ENCODE assay signal across 6 fruit fly cellular contexts in the genomic region with DNA sequence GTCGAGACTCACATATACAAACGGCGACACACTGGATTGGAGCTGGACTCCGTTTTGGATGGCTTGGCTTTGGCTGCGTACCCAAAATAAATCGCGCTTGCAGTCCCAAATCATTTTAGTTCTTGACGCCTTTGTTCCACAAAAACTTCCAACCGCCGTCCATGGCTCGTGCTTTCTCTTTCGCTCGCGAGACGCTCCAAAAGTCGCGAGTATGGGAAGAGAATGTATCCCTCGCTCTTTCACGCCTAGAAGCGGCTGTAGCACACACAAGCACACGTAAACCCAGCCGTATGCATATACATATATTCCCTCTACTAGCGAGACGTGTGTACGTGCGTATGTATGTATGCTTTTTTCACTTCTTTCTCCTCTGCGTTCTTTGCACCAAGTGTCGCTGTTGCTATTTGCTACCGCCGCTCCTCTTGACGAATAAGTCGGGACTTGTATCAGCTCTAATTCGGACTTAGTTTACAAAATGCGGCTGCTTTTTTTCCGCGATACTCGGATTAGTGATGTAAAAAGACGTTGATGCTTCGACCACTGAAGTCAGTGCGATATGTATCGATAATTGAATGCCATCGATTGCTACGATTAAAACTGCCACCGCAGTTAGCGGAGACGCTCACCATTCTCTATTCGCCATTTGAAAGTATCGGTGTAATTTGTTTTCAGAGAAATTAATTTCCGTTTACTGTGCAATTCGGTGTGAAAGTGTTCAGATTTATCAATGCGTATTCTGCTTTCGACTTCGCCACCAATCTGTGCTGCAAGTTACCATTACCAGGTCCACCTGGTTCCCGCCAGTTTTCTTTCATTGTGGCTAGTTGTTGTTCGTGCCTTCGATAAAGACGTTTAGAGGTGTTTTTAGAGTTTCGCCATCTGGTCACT.
A peak's percentile ranks its signal among the peaks of the same experiment; 100 is the strongest.
TF ChIP-seq lines count a peak whose summit lies in the region.

TSS of gene Hmt4-20 (minus strand) at position 542 of the 888 bp plus-strand sequence.
TSS of gene SkpA (plus strand) at position 623 of the 888 bp plus-strand sequence.

- TF ChIP-seq CTCF in S2 (optimal IDR thresholded peaks at IDR 0.05; lab: Kevin White, UChicago), result peak; percentile 42 to 62
- peak; percentile 53 for TF ChIP-seq CTCF in whole organism, embryonic (GFP tag; optimal IDR thresholded peaks at IDR 0.05; lab: Kevin White, UChicago)

TF ChIP-seq in whole organism, 6 proteins besides CTCF, POLR2A, EP300 and RAD21:
- TF ChIP-seq CG8478 (optimal IDR thresholded peaks at IDR 0.05; lab: Kevin White, UChicago) (peak; percentile 44), Dll (optimal IDR thresholded peaks at IDR 0.05; lab: Kevin White, UChicago) (no peak)

TF ChIP-seq in whole organism, adult, 20 proteins besides CTCF, POLR2A, EP300 and RAD21:
- TF ChIP-seq CG1620 (GFP tag; optimal IDR thresholded peaks at IDR 0.05; lab: Kevin White, UChicago) (peak; percentile 19), bab1 (GFP tag; optimal IDR thresholded peaks at IDR 0.05; lab: Kevin White, UChicago) (no peak)

TF ChIP-seq in whole organism, embryonic, 481 proteins besides CTCF, POLR2A, EP300 and RAD21 (continues in another document):
- peak; percentile 88 for TF ChIP-seq cg (GFP tag; optimal IDR thresholded peaks at IDR 0.05; lab: Kevin White, UChicago)
- TF ChIP-seq E2f2 (GFP tag; IDR thresholded peaks at IDR 0.05; lab: Robert Waterston, UW), result peak; percentile 55
- no peak for TF ChIP-seq Dek (tag; optimal IDR thresholded peaks at IDR 0.05; lab: Kevin White, UChicago)
- no peak for TF ChIP-seq ab (GFP tag; optimal IDR thresholded peaks at IDR 0.05; lab: Kevin White, UChicago)
- peak; percentile 70 for TF ChIP-seq Ets97D (GFP tag; optimal IDR thresholded peaks at IDR 0.05; lab: Kevin White, UChicago)
- no peak for TF ChIP-seq sd (tag; optimal IDR thresholded peaks at IDR 0.05; lab: Kevin White, UChicago)
- no peak for TF ChIP-seq Sox100B (GFP tag; optimal IDR thresholded peaks at IDR 0.05; lab: Kevin White, UChicago)
- TF ChIP-seq CG12104 (GFP tag; optimal IDR thresholded peaks at IDR 0.05; lab: Kevin White, UChicago), result no peak
- TF ChIP-seq CG15601 (tag; optimal IDR thresholded peaks at IDR 0.05; lab: Kevin White, UChicago), result peak; percentile 5
- no peak for TF ChIP-seq dysf (GFP tag; IDR thresholded peaks at IDR 0.05; lab: Robert Waterston, UW)
- no peak for TF ChIP-seq CG18011 (GFP tag; optimal IDR thresholded peaks at IDR 0.05; lab: Kevin White, UChicago)
- TF ChIP-seq CG14667 (GFP tag; IDR thresholded peaks at IDR 0.05; lab: Robert Waterston, UW), result no peak
- TF ChIP-seq exex (tag; optimal IDR thresholded peaks at IDR 0.05; lab: Kevin White, UChicago), result no peak
- no peak for TF ChIP-seq hth (optimal IDR thresholded peaks at IDR 0.05; lab: Kevin White, UChicago)
- peak; percentile 93 for TF ChIP-seq CG6791 (GFP tag; IDR thresholded peaks at IDR 0.05; lab: Robert Waterston, UW; ENCODE audit: partially characterized antibody)
- TF ChIP-seq CG31441 (GFP tag; IDR thresholded peaks at IDR 0.05; lab: Robert Waterston, UW), result no peak
- peak; percentile 100 for TF ChIP-seq Sin3A (optimal IDR thresholded peaks at IDR 0.05; lab: Kevin White, UChicago)
- TF ChIP-seq CG30403 (GFP tag; optimal IDR thresholded peaks at IDR 0.05; lab: Kevin White, UChicago), result no peak
- TF ChIP-seq emc (GFP tag; optimal IDR thresholded peaks at IDR 0.05; lab: Kevin White, UChicago), result no peak
- peak; percentile 15 for TF ChIP-seq mam (GFP tag; optimal IDR thresholded peaks at IDR 0.05; lab: Kevin White, UChicago)
- TF ChIP-seq Drgx (GFP tag; IDR thresholded peaks at IDR 0.05; lab: Robert Waterston, UW), result no peak
- no peak for TF ChIP-seq CG7928 (GFP tag; optimal IDR thresholded peaks at IDR 0.05; lab: Kevin White, UChicago)
- no peak for TF ChIP-seq sqz (GFP tag; optimal IDR thresholded peaks at IDR 0.05; lab: Kevin White, UChicago)
- no peak for TF ChIP-seq CG10209 (GFP tag; optimal IDR thresholded peaks at IDR 0.05; lab: Kevin White, UChicago)
- TF ChIP-seq fd102C (GFP tag; optimal IDR thresholded peaks at IDR 0.05; lab: Kevin White, UChicago), result no peak
- TF ChIP-seq mirr (GFP tag; optimal IDR thresholded peaks at IDR 0.05; lab: Kevin White, UChicago), result no peak

TF ChIP-seq in whole organism, prepupa, 60 proteins besides CTCF, POLR2A, EP300 and RAD21:
- TF ChIP-seq topi (GFP tag; optimal IDR thresholded peaks at IDR 0.05; lab: Kevin White, UChicago) (no peak), Eip78C (GFP tag; lab: Kevin White, UChicago) (peak; percentile 53), dac (GFP tag; optimal IDR thresholded peaks at IDR 0.05; lab: Kevin White, UChicago) (no peak), svp (GFP tag; lab: Kevin White, UChicago) (peak; percentile 55), CG11762 (GFP tag; optimal IDR thresholded peaks at IDR 0.05; lab: Kevin White, UChicago; ENCODE audit: insufficient read depth) (no peak), Eip75B (GFP tag; optimal IDR thresholded peaks at IDR 0.05; lab: Kevin White, UChicago) (no peak), net (GFP tag; optimal IDR thresholded peaks at IDR 0.05; lab: Kevin White, UChicago) (no peak), CG16779 (tag; optimal IDR thresholded peaks at IDR 0.05; lab: Kevin White, UChicago) (no peak), vri (GFP tag; optimal IDR thresholded peaks at IDR 0.05; lab: Kevin White, UChicago) (no peak), eg (GFP tag; IDR thresholded peaks at IDR 0.05; lab: Robert Waterston, UW) (0 out of 3 replicates have a peak, but pooled peaks have one; percentile 6), CG8319 (GFP tag; optimal IDR thresholded peaks at IDR 0.05; lab: Kevin White, UChicago) (no peak), CG6792 (GFP tag; optimal IDR thresholded peaks at IDR 0.05; lab: Kevin White, UChicago) (no peak), CG6854 (GFP tag; optimal IDR thresholded peaks at IDR 0.05; lab: Kevin White, UChicago) (no peak), CG3032 (tag; optimal IDR thresholded peaks at IDR 0.05; lab: Kevin White, UChicago) (no peak), Sox14 (GFP tag; optimal IDR thresholded peaks at IDR 0.05; lab: Kevin White, UChicago) (peak; percentile 4), CG6163 (GFP tag; IDR thresholded peaks at IDR 0.05; lab: Robert Waterston, UW) (peak; percentile 43; the same call in 1 of the 3 replicates), Ets96B (tag; optimal IDR thresholded peaks at IDR 0.05; lab: Kevin White, UChicago) (no peak), CG10631 (GFP tag; optimal IDR thresholded peaks at IDR 0.05; lab: Kevin White, UChicago) (no peak)

TF ChIP-seq in whole organism, wandering third instar larva, 38 proteins besides CTCF, POLR2A, EP300 and RAD21:
- TF ChIP-seq Hnf4 (GFP tag; optimal IDR thresholded peaks at IDR 0.05; lab: Kevin White, UChicago), result no peak
- TF ChIP-seq psq (GFP tag; optimal IDR thresholded peaks at IDR 0.05; lab: Kevin White, UChicago), result no peak
- no peak for TF ChIP-seq ey (GFP tag; optimal IDR thresholded peaks at IDR 0.05; lab: Kevin White, UChicago)
- no peak for TF ChIP-seq Dfd (GFP tag; optimal IDR thresholded peaks at IDR 0.05; lab: Kevin White, UChicago)
- peak; percentile 11 for TF ChIP-seq Hr83 (GFP tag; optimal IDR thresholded peaks at IDR 0.05; lab: Kevin White, UChicago; ENCODE audit: poor library complexity, severe bottlenecking)
- TF ChIP-seq HLH106 (tag; optimal IDR thresholded peaks at IDR 0.05; lab: Kevin White, UChicago), result peak; percentile 9
- peak; percentile 59 for TF ChIP-seq Myc (optimal IDR thresholded peaks at IDR 0.05; lab: Kevin White, UChicago)
- no peak for TF ChIP-seq brk (GFP tag; optimal IDR thresholded peaks at IDR 0.05; lab: Kevin White, UChicago)
- TF ChIP-seq dl (GFP tag; optimal IDR thresholded peaks at IDR 0.05; lab: Kevin White, UChicago; ENCODE audit: insufficient read depth in 1 of 2, partially characterized antibody in 2 of 2), result peak in 1 of 2 experiments; percentile 53
- peak; percentile 18 for TF ChIP-seq Dif (GFP tag; optimal IDR thresholded peaks at IDR 0.05; lab: Kevin White, UChicago; ENCODE audit: partially characterized antibody)
- no peak for TF ChIP-seq CG32264 (GFP tag; optimal IDR thresholded peaks at IDR 0.05; lab: Kevin White, UChicago)
